7 worm cellular contexts compared by ENCODE assay signal in the genomic region with DNA sequence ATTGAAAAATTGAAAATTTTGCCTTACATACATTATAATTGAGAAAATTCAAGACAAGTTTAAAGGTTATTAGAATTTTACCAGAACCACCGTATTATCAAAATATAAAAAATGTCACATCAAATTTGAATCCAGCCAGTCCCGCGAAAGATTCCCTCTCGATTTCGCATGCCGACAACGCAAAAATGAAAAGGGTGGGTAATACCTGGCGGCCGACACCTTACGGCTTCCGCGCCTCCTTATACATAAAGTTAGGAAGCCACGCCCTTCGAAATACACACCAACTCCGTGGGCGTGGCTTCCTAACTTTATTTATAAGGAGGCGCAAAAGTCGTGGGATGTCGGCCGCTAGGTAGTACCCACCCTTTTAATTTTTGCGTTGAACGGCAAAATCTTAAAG.
TF ChIP-seq lines count a peak whose summit lies in the region.

No protein-coding gene starts in this region.

TF ChIP-seq in whole organism, L1 larva, 84 proteins besides CTCF, POLR2A, EP300 and RAD21:
- TF ChIP-seq swsn-7 (tag; optimal IDR thresholded peaks at IDR 0.05; lab: Kevin White, UChicago) = no peak
- TF ChIP-seq snpc-4 (tag; optimal IDR thresholded peaks at IDR 0.05; lab: Kevin White, UChicago) = peak; percentile 72
TF ChIP-seq in whole organism, L1 larva: peak in this region for 1.

TF ChIP-seq in whole organism, L2 larva, 48 proteins besides CTCF, POLR2A, EP300 and RAD21:
- TF ChIP-seq C34F6.9 (tag; optimal IDR thresholded peaks at IDR 0.05; lab: Kevin White, UChicago) (no peak), snpc-4 (tag; optimal IDR thresholded peaks at IDR 0.05; lab: Kevin White, UChicago) (peak; percentile 19)

TF ChIP-seq in whole organism, L3 larva, 47 proteins besides CTCF, POLR2A, EP300 and RAD21:
- TF ChIP-seq fkh-10 (GFP tag; optimal IDR thresholded peaks at IDR 0.05; lab: Kevin White, UChicago) = peak; percentile 82
- TF ChIP-seq egl-5 (tag; optimal IDR thresholded peaks at IDR 0.05; lab: Kevin White, UChicago) = no peak
- TF ChIP-seq ceh-82 (tag; optimal IDR thresholded peaks at IDR 0.05; lab: Kevin White, UChicago) = no peak
- TF ChIP-seq unc-39 (tag; optimal IDR thresholded peaks at IDR 0.05; lab: Kevin White, UChicago) = no peak
- peak; percentile 23 for TF ChIP-seq snpc-4 (tag; optimal IDR thresholded peaks at IDR 0.05; lab: Kevin White, UChicago)
- TF ChIP-seq lsy-12 (tag; optimal IDR thresholded peaks at IDR 0.05; lab: Kevin White, UChicago) = no peak
- no peak for TF ChIP-seq ZK546.5 (tag; optimal IDR thresholded peaks at IDR 0.05; lab: Kevin White, UChicago)
- no peak for TF ChIP-seq pha-4 (tag; optimal IDR thresholded peaks at IDR 0.05; lab: Kevin White, UChicago)
- TF ChIP-seq egl-27 (tag; optimal IDR thresholded peaks at IDR 0.05; lab: Kevin White, UChicago) = no peak
- TF ChIP-seq nhr-12 (tag; optimal IDR thresholded peaks at IDR 0.05; lab: Kevin White, UChicago) = no peak
- no peak for TF ChIP-seq zag-1 (tag; optimal IDR thresholded peaks at IDR 0.05; lab: Kevin White, UChicago)

TF ChIP-seq in whole organism, L4 larva, 104 proteins besides CTCF, POLR2A, EP300 and RAD21 (continues in another document):
- TF ChIP-seq lin-29 (GFP tag; IDR thresholded peaks at IDR 0.05; lab: Robert Waterston, UW) = no peak
- TF ChIP-seq nhr-42 (GFP tag; IDR thresholded peaks at IDR 0.05; lab: Robert Waterston, UW) = no peak
- 0 out of 2 replicates have a peak, but pooled peaks have one; percentile 25 for TF ChIP-seq ctbp-1 (GFP tag; IDR thresholded peaks at IDR 0.05; lab: Robert Waterston, UW)
- TF ChIP-seq lin-15B (tag; optimal IDR thresholded peaks at IDR 0.05; lab: Kevin White, UChicago) = no peak
- TF ChIP-seq F26F4.8 (GFP tag; conservative IDR thresholded peaks at IDR 0.05; lab: Robert Waterston, UW) = no peak
- no peak for TF ChIP-seq mdt-29 (GFP tag; IDR thresholded peaks at IDR 0.05; lab: Robert Waterston, UW)
- 0 out of 2 replicates have a peak, but pooled peaks have one; percentile 7 for TF ChIP-seq Y105C5A.15 (GFP tag; IDR thresholded peaks at IDR 0.05; lab: Robert Waterston, UW)
- no peak for TF ChIP-seq ztf-7 (tag; optimal IDR thresholded peaks at IDR 0.05; lab: Kevin White, UChicago)
- TF ChIP-seq dmd-9 (GFP tag; IDR thresholded peaks at IDR 0.05; lab: Robert Waterston, UW) = 0 out of 2 replicates have a peak, but pooled peaks have one; percentile 19
- TF ChIP-seq ceh-82 (tag; optimal IDR thresholded peaks at IDR 0.05; lab: Kevin White, UChicago) = no peak
- no peak for TF ChIP-seq ama-1 (optimal IDR thresholded peaks at IDR 0.05; lab: Kevin White, UChicago)
- 0 out of 4 replicates have a peak, but pooled peaks have one; percentile 19 to 21 for TF ChIP-seq madf-5 (GFP tag; IDR thresholded peaks at IDR 0.05; lab: Robert Waterston, UW)
- peak; percentile 19 for TF ChIP-seq fkh-10 (GFP tag; optimal IDR thresholded peaks at IDR 0.05; lab: Kevin White, UChicago)
- TF ChIP-seq snpc-4 (tag; optimal IDR thresholded peaks at IDR 0.05; lab: Kevin White, UChicago) = no peak
- no peak for TF ChIP-seq ztf-11 (tag; optimal IDR thresholded peaks at IDR 0.05; lab: Kevin White, UChicago)
- TF ChIP-seq mdl-1 (tag; optimal IDR thresholded peaks at IDR 0.05; lab: Kevin White, UChicago) = no peak
- TF ChIP-seq attf-4 (tag; optimal IDR thresholded peaks at IDR 0.05; lab: Kevin White, UChicago) = no peak
- no peak for TF ChIP-seq daf-12 (tag; optimal IDR thresholded peaks at IDR 0.05; lab: Kevin White, UChicago)

TF ChIP-seq in whole organism, early embryonic, 17 proteins besides CTCF, POLR2A, EP300 and RAD21:
- TF ChIP-seq pes-1 (GFP tag; IDR thresholded peaks at IDR 0.05; lab: Robert Waterston, UW) (peak; percentile 11; the same call in 1 of the 2 replicates), tbx-11 (GFP tag; IDR thresholded peaks at IDR 0.05; lab: Robert Waterston, UW) (no peak)

TF ChIP-seq in whole organism, midembryonic, 9 proteins besides CTCF, POLR2A, EP300 and RAD21:
- TF ChIP-seq tab-1 (GFP tag; IDR thresholded peaks at IDR 0.05; lab: Robert Waterston, UW) (0 out of 2 replicates have a peak, but pooled peaks have one; percentile 54), T22C8.4 (GFP tag; IDR thresholded peaks at IDR 0.05; lab: Robert Waterston, UW) (no peak), ztf-29 (GFP tag; IDR thresholded peaks at IDR 0.05; lab: Robert Waterston, UW) (no peak), ztf-23 (GFP tag; IDR thresholded peaks at IDR 0.05; lab: Robert Waterston, UW) (no peak), ref-1 (GFP tag; conservative IDR thresholded peaks at IDR 0.05; lab: Robert Waterston, UW) (no peak), flt-1 (GFP tag; IDR thresholded peaks at IDR 0.05; lab: Robert Waterston, UW) (no peak)

TF ChIP-seq in whole organism, young adult, 124 proteins besides CTCF, POLR2A, EP300 and RAD21:
- TF ChIP-seq hlh-12 (tag; optimal IDR thresholded peaks at IDR 0.05; lab: Kevin White, UChicago) (no peak), ztf-25 (GFP tag; IDR thresholded peaks at IDR 0.05; lab: Robert Waterston, UW) (0 out of 2 replicates have a peak, but pooled peaks have one; percentile 23), attf-6 (GFP tag; IDR thresholded peaks at IDR 0.05; lab: Robert Waterston, UW) (0 out of 2 replicates have a peak, but pooled peaks have one; percentile 43), mcd-1 (GFP tag; IDR thresholded peaks at IDR 0.05; lab: Robert Waterston, UW) (peak; percentile 15; the same call in 1 of the 2 replicates), snpc-4 (GFP tag; optimal IDR thresholded peaks at IDR 0.05; lab: Kevin White, UChicago) (peak; percentile 74), snpc-4 (tag; optimal IDR thresholded peaks at IDR 0.05; lab: Kevin White, UChicago) (peak; percentile 40 to 94 (median 70)), unc-130 (GFP tag; optimal IDR thresholded peaks at IDR 0.05; lab: Kevin White, UChicago) (no peak), tbx-9 (tag; optimal IDR thresholded peaks at IDR 0.05; lab: Kevin White, UChicago; ENCODE audit: borderline replicate concordance) (no peak), sdz-38 (tag; optimal IDR thresholded peaks at IDR 0.05; lab: Kevin White, UChicago) (no peak), ceh-79 (tag; optimal IDR thresholded peaks at IDR 0.05; lab: Kevin White, UChicago) (no peak), madf-3 (GFP tag; IDR thresholded peaks at IDR 0.05; lab: Robert Waterston, UW) (0 out of 2 replicates have a peak, but pooled peaks have one; percentile 54), somi-1 (GFP tag; optimal IDR thresholded peaks at IDR 0.05; lab: Kevin White, UChicago) (no peak), athp-1 (tag; optimal IDR thresholded peaks at IDR 0.05; lab: Kevin White, UChicago) (no peak), rcor-1 (GFP tag; IDR thresholded peaks at IDR 0.05; lab: Robert Waterston, UW) (peak; percentile 16; the same call in 1 of the 2 replicates), pbrm-1 (GFP tag; IDR thresholded peaks at IDR 0.05; lab: Robert Waterston, UW) (0 out of 2 replicates have a peak, but pooled peaks have one; percentile 6), hmg-1.2 (GFP tag; IDR thresholded peaks at IDR 0.05; lab: Robert Waterston, UW) (peak; percentile 20; the same call in 1 of the 2 replicates), ztf-3 (GFP tag; optimal IDR thresholded peaks at IDR 0.05; lab: Kevin White, UChicago) (no peak), snpc-1.1 (tag; optimal IDR thresholded peaks at IDR 0.05; lab: Kevin White, UChicago; ENCODE audit: insufficient read depth) (peak; percentile 78), snpc-3.4 (tag; optimal IDR thresholded peaks at IDR 0.05; lab: Kevin White, UChicago) (peak; percentile 69)
TF ChIP-seq in whole organism, young adult: peak in this region for 10.
